Worm (Caenorhabditis elegans) whole organism, dauer: ENCODE results near the gene Y55F3BR.10.

Source experiments
- unc-62 ChIP-seq: sonication (generic microtip); optimal IDR thresholded peaks from 2 replicates; lab custom pipeline; 2017; ENCODE audit warnings: missing biosample characterization, missing genetic modification reagents, missing genetic modification characterization

The Y55F3BR.10 gene

ce11 chrIV:830262-830960 is 1.8 kb upstream of the Y55F3BR.10 start:
- no peak for TF ChIP-seq unc-62 (GFP tag; lab: Kevin White, UChicago)

- no peak for TF ChIP-seq unc-62 (GFP tag; lab: Kevin White, UChicago)
Observed at ce11 chrIV:833517-833916, 1.3 kb downstream of the Y55F3BR.10 start.

ce11 chrIV:842095-842494 is 9.9 kb downstream of the Y55F3BR.10 start, which contains the start of gene Y55F3BR.6:
TSS of gene Y55F3BR.6 (minus strand) at chrIV:842126.
- TF ChIP-seq unc-62 (GFP tag; lab: Kevin White, UChicago) = no peak

ce11 chrIV:842630-843029 is 10.4 kb downstream of the Y55F3BR.10 start:
- TF ChIP-seq unc-62 (GFP tag; lab: Kevin White, UChicago) = no peak

ce11 chrIV:845198-845597 is 13.0 kb downstream of the Y55F3BR.10 start, which contains the start of gene lgc-33:
TSS of gene lgc-33 (plus strand) at chrIV:845498.
- TF ChIP-seq unc-62 (GFP tag; lab: Kevin White, UChicago) = no peak

- no peak for TF ChIP-seq unc-62 (GFP tag; lab: Kevin White, UChicago)
Observed at ce11 chrIV:848207-848606, 16.0 kb downstream of the Y55F3BR.10 start.

- no peak for TF ChIP-seq unc-62 (GFP tag; lab: Kevin White, UChicago)
Observed at ce11 chrIV:854357-855269, 22.4 kb downstream of the Y55F3BR.10 start, which contains the start of the genes lem-4 and Y55F3BR.11. TSS of gene lem-4 (minus strand) at chrIV:854780. TSS of gene Y55F3BR.11 (plus strand) at chrIV:855219.

- TF ChIP-seq unc-62 (GFP tag; lab: Kevin White, UChicago) = no peak
Observed at ce11 chrIV:855483-855882, 23.2 kb downstream of the Y55F3BR.10 start.

- TF ChIP-seq unc-62 (GFP tag; lab: Kevin White, UChicago) = no peak
Observed at ce11 chrIV:856038-856437, 23.8 kb downstream of the Y55F3BR.10 start.

ce11 chrIV:858630-859029 is 26.4 kb downstream of the Y55F3BR.10 start, which contains the start of gene Y55F3BR.2:
TSS of gene Y55F3BR.2 (plus strand) at chrIV:858930.
- TF ChIP-seq unc-62 (GFP tag; lab: Kevin White, UChicago) = no peak

ce11 chrIV:860810-861209 is 28.6 kb downstream of the Y55F3BR.10 start:
- TF ChIP-seq unc-62 (GFP tag; lab: Kevin White, UChicago) = no peak

- TF ChIP-seq unc-62 (GFP tag; lab: Kevin White, UChicago) = no peak
Observed at ce11 chrIV:866828-867270, 34.6 kb downstream of the Y55F3BR.10 start.

ce11 chrIV:868723-869122 is 36.5 kb downstream of the Y55F3BR.10 start:
- TF ChIP-seq unc-62 (GFP tag; lab: Kevin White, UChicago) = no peak

- no peak for TF ChIP-seq unc-62 (GFP tag; lab: Kevin White, UChicago)
Observed at ce11 chrIV:873174-873788, 41.0 kb downstream of the Y55F3BR.10 start.

- no peak for TF ChIP-seq unc-62 (GFP tag; lab: Kevin White, UChicago)
Observed at ce11 chrIV:874677-875076, 42.4 kb downstream of the Y55F3BR.10 start, which contains the start of gene Y55F3BR.1. TSS of gene Y55F3BR.1 (plus strand) at chrIV:874791.
